Worm (Caenorhabditis elegans) whole organism, L2 larva: ENCODE results near the gene ttm-2.

Source experiments
- C34F6.9 ChIP-seq: fragments of 150-350 bp; optimal IDR thresholded peaks from 2 replicates; lab custom pipeline; 2014; ENCODE audit warnings: missing biosample characterization, missing genetic modification characterization
- F13H6.1 ChIP-seq: sonication (generic microtip); optimal IDR thresholded peaks from 2 replicates; lab custom pipeline; 2016; ENCODE audit warnings: missing genetic modification characterization, missing compliant biosample characterization
- Y55F3AM.14 ChIP-seq: fragments of 200-800 bp; sonication (Bioruptor generic); optimal IDR thresholded peaks from 2 replicates; lab custom pipeline; 2018; ENCODE audit warnings: mild to moderate bottlenecking, missing genetic modification characterization, missing compliant biosample characterization
- ceh-16 ChIP-seq: fragments of 150-350 bp; optimal IDR thresholded peaks from 2 replicates; lab custom pipeline; 2014; ENCODE audit warnings: missing biosample characterization, missing genetic modification characterization
- ceh-82 ChIP-seq: fragments of 150-350 bp; optimal IDR thresholded peaks from 2 replicates; lab custom pipeline; 2014; ENCODE audit warnings: missing biosample characterization, missing genetic modification characterization
- crh-2 ChIP-seq: sonication (generic microtip); optimal IDR thresholded peaks from 2 replicates; lab custom pipeline; 2017; ENCODE audit warnings: missing biosample characterization, missing genetic modification characterization
- egl-27 ChIP-seq: sonication (generic microtip); optimal IDR thresholded peaks from 3 replicates; lab custom pipeline; 2017; ENCODE audit warnings: missing biosample characterization, missing genetic modification reagents, missing genetic modification characterization
- elt-1 ChIP-seq: fragments of 150-350 bp; optimal IDR thresholded peaks from 2 replicates; lab custom pipeline; 2014; ENCODE audit warnings: missing biosample characterization, missing genetic modification characterization
- fos-1 ChIP-seq: fragments of 150-350 bp; optimal IDR thresholded peaks from 2 replicates; lab custom pipeline; 2014; ENCODE audit warnings: missing biosample characterization, missing genetic modification characterization
- gmeb-1 ChIP-seq: fragments of 150-350 bp; optimal IDR thresholded peaks from 2 replicates; lab custom pipeline; 2014; ENCODE audit warnings: missing biosample characterization, missing genetic modification characterization
- lin-11 ChIP-seq: fragments of 150-350 bp; sonication (generic microtip); optimal IDR thresholded peaks from 2 replicates; lab custom pipeline; 2014; ENCODE audit warnings: missing biosample characterization, missing genetic modification characterization, inconsistent platforms, mixed read lengths
- lin-39 ChIP-seq: fragments of 150-350 bp; optimal IDR thresholded peaks from 2 replicates; lab custom pipeline; 2014; ENCODE audit warnings: missing biosample characterization, missing genetic modification reagents, missing genetic modification characterization
- mab-5 ChIP-seq: fragments of 150-350 bp; optimal IDR thresholded peaks from 2 replicates; lab custom pipeline; 2014; ENCODE audit warnings: missing biosample characterization, missing genetic modification characterization
- mdl-1 ChIP-seq, 2 experiments: fragments of 150-350 bp in 1 of 2; sonication (generic microtip) in 1 of 2; optimal IDR thresholded peaks; 2 replicates each; lab custom pipeline; 2017; ENCODE audit warnings: missing biosample characterization in 2 of 2, missing genetic modification characterization in 2 of 2
- nhr-11 ChIP-seq: fragments of 150-350 bp; optimal IDR thresholded peaks from 2 replicates; lab custom pipeline; 2014; ENCODE audit warnings: missing biosample characterization, missing genetic modification characterization
- nhr-129 ChIP-seq: fragments of 150-350 bp; optimal IDR thresholded peaks from 2 replicates; lab custom pipeline; 2014; ENCODE audit warnings: missing biosample characterization, missing genetic modification characterization
- nhr-23 ChIP-seq: fragments of 150-350 bp; optimal IDR thresholded peaks from 2 replicates; lab custom pipeline; 2014; ENCODE audit warnings: missing biosample characterization, missing genetic modification reagents, missing genetic modification characterization
- nhr-25 ChIP-seq: fragments of 150-350 bp; sonication (generic microtip); optimal IDR thresholded peaks from 3 replicates; lab custom pipeline; 2014; ENCODE audit warnings: missing biosample characterization, missing genetic modification characterization
- nhr-6 ChIP-seq: fragments of 150-350 bp; optimal IDR thresholded peaks from 2 replicates; lab custom pipeline; 2014; ENCODE audit warnings: missing biosample characterization, missing genetic modification characterization
- nhr-77 ChIP-seq: fragments of 150-350 bp; optimal IDR thresholded peaks from 2 replicates; lab custom pipeline; 2014; ENCODE audit warnings: missing biosample characterization, missing genetic modification characterization
- sem-4 ChIP-seq: fragments of 150-350 bp; optimal IDR thresholded peaks from 2 replicates; lab custom pipeline; 2014; ENCODE audit warnings: missing biosample characterization, missing genetic modification reagents, missing genetic modification characterization
- skn-1 ChIP-seq: sonication (generic microtip); optimal IDR thresholded peaks from 2 replicates; lab custom pipeline; 2017; ENCODE audit warnings: missing biosample characterization, missing genetic modification characterization
- sma-3 ChIP-seq: sonication (generic microtip); optimal IDR thresholded peaks from 2 replicates; lab custom pipeline; 2016; ENCODE audit warnings: missing genetic modification reagents, missing genetic modification characterization, missing compliant biosample characterization
- sma-9 ChIP-seq, 2 experiments: fragments of 150-350 bp in 1 of 2; sonication (generic microtip) in 1 of 2; optimal IDR thresholded peaks; 2 replicates each; lab custom pipeline; 2014 to 2016; ENCODE audit warnings: missing genetic modification characterization in 2 of 2, mild to moderate bottlenecking in 1 of 2, missing biosample characterization in 1 of 2, missing compliant biosample characterization in 1 of 2, missing genetic modification reagents in 1 of 2, moderate library complexity in 1 of 2
- unc-39 ChIP-seq: fragments of 150-350 bp; optimal IDR thresholded peaks from 2 replicates; lab custom pipeline; 2014; ENCODE audit warnings: missing biosample characterization, missing genetic modification characterization
- zag-1 ChIP-seq: fragments of 150-350 bp; optimal IDR thresholded peaks from 2 replicates; lab custom pipeline; 2014; ENCODE audit warnings: missing biosample characterization, missing genetic modification characterization
- ztf-11 ChIP-seq: sonication (generic microtip); optimal IDR thresholded peaks from 2 replicates; lab custom pipeline; 2017; ENCODE audit warnings: missing biosample characterization, missing genetic modification characterization
- ztf-4 ChIP-seq: fragments of 150-350 bp; optimal IDR thresholded peaks from 2 replicates; lab custom pipeline; 2014; ENCODE audit warnings: missing biosample characterization, missing genetic modification characterization

Gene ttm-2

DNA sequence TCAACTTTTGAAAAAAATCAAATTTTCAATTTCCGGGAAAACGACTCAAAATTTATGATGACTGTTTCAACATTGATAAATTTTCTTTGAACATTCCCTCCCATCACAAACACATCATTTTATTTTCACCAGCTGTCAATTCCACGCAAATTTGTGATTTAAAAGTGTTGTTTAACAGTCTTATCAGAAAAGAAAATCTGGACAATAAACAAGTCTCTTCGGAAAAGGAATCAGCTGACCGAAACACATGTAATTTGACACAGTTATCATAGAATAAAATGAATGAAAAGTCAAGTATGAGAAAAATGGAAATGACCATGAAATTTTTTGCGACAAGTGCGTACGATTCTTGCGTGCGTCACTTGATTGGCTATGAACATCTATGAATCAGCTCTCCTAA, 2.9 kb upstream of the ttm-2 start:
- TF ChIP-seq nhr-23 (tag; lab: Kevin White, UChicago) (no peak), sma-9 (GFP tag; optimal IDR thresholded peaks at IDR 0.05; lab: Kevin White, UChicago) (peak; percentile 2), sma-9 (tag; optimal IDR thresholded peaks at IDR 0.05; lab: Kevin White, UChicago) (no peak), crh-2 (tag; lab: Kevin White, UChicago) (no peak), sma-3 (GFP tag; lab: Kevin White, UChicago) (peak; percentile 45), nhr-25 (tag; lab: Kevin White, UChicago) (peak; percentile 53), fos-1 (tag; lab: Kevin White, UChicago) (peak; percentile 5)

DNA sequence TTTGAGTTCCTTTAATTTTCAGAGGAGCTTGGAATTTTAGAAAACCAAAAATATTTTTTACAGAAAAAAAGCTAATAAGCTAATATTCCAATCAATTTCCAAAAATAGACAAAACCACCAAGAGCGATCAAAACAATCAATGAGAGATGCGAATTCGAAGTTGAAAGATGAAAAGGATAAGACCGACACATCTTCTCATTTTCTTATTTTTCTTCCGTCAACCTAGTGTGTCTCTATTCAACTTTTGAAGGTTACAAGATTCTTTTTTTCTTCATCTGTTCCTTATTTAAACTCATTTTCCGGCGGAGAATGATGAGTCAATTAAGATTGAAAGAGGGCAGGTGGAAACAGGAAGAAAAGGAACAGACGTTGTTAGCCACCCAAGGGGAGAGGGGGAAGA, 1.4 kb upstream of the ttm-2 start:
- no peak for TF ChIP-seq skn-1 (tag; lab: Kevin White, UChicago)
- TF ChIP-seq nhr-11 (tag; lab: Kevin White, UChicago) = no peak
- TF ChIP-seq nhr-25 (tag; lab: Kevin White, UChicago) = peak; percentile 33
- no peak for TF ChIP-seq crh-2 (tag; lab: Kevin White, UChicago)
- peak; percentile 71 for TF ChIP-seq ceh-16 (tag; lab: Kevin White, UChicago)
- TF ChIP-seq sma-9 (GFP tag; optimal IDR thresholded peaks at IDR 0.05; lab: Kevin White, UChicago) = peak; percentile 26
- no peak for TF ChIP-seq sma-9 (tag; optimal IDR thresholded peaks at IDR 0.05; lab: Kevin White, UChicago)
- no peak for TF ChIP-seq ceh-82 (tag; lab: Kevin White, UChicago)
- TF ChIP-seq, all 48 proteins: peak for 3

DNA sequence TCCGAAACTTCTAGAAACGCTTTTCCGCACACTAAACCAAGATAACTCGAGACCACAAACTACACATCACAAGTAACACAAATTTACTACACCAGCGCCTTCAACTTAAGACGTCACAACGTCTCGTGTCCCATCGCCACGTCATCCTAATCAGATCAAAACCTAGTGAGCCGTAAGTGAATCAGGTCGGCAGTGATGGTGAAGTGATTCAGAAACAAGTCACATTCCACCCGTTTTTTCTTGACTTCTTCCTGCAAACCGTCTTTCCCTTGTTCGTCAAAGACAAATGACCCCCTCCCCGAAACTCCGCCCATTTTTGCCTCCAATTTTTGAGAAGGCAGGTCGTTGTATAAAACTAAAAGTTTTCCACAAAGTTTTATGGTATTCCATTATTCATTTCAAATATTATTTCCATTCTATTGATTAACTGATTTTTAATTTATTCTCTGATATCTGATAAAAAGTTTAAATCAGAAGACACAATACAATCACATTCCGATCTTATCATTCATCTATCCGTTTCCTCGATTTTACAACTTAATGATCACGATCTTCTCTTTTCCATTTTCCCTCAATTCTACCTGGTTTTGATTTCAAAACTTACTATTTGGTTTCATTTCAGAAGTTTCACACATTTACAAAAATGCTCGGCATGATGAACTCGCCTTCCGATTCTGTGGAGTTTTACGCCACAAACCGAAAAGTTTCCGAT, 3.5 kb downstream of the ttm-2 start, which contains the start of gene F26G1.2:
Gene F26G1.2, plus strand, starts transcription at position 508 of the 712 bp plus-strand sequence.
- TF ChIP-seq crh-2 (tag; lab: Kevin White, UChicago) (peak; percentile 41), mdl-1 (tag; optimal IDR thresholded peaks at IDR 0.05; lab: Kevin White, UChicago) (no peak), sma-3 (GFP tag; lab: Kevin White, UChicago) (peak; percentile 33), sma-9 (GFP tag; optimal IDR thresholded peaks at IDR 0.05; lab: Kevin White, UChicago) (peak; percentile 26), sma-9 (tag; optimal IDR thresholded peaks at IDR 0.05; lab: Kevin White, UChicago) (no peak)

DNA sequence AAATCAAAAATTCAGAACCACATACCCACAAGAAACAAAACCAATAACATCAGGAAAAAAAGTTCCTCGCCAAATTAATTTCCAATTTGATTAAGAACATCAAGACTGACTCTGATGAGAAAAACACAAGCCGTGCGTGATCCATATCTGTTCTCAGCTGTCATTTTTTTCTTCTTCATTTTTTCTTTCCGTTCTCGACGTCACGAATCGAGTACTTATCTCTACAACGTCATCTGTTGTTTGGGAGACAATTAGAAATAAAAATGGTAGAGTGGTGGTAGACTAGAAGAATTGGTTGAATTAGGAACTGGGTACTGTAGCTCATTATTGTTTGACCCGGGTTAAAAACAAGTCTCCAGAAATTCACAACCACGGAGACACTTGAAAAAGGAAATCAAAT, 5.2 kb downstream of the ttm-2 start:
- TF ChIP-seq sma-3 (GFP tag; lab: Kevin White, UChicago) (peak; percentile 3), nhr-25 (tag; lab: Kevin White, UChicago) (peak; percentile 13), gmeb-1 (tag; lab: Kevin White, UChicago) (no peak)

DNA sequence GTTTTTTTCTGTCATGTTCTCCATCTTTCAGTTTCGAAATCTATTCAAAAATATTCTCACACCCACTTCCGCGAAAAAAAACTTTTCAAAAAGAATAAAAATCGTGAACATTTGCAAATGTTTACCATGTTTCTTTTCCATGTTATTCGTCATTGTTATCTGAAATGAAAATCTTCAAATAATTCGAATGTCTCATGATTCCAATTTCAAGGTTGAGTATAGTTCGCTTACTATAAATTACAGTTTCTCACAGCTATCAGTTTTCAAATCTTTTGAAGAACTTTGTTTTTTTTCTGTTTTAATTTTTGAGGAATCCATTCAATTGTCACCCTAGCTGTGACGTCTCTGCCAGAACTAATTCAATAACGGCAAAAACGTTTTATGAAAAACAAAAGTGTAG, 6.3 kb downstream of the ttm-2 start:
- TF ChIP-seq nhr-25 (tag; lab: Kevin White, UChicago) = peak; percentile 79
- peak; percentile 15 for TF ChIP-seq crh-2 (tag; lab: Kevin White, UChicago)
- TF ChIP-seq mdl-1 (tag; optimal IDR thresholded peaks at IDR 0.05; lab: Kevin White, UChicago) = no peak
- TF ChIP-seq ceh-16 (tag; lab: Kevin White, UChicago) = peak; percentile 54
- TF ChIP-seq Y55F3AM.14 (GFP tag; lab: Kevin White, UChicago) = no peak

DNA sequence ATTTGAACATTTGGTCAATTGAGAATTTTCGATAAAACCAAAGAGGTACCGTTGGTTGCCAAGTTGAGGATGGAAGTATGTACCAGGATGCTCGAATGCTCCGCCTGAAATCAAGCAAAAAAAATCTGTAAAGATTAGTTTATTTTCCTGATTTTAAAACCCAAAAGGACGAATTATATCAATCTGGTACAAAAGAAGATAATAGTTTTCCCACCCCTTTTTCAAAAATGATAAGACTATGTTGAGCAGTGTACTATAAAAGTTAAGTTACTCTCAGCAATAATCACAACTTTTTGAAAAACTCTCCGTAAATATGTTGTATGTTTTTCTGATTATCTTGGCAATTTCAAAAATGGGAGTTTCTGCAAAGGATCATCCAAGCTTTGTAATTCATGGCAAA, 7.7 kb downstream of the ttm-2 start, which contains the start of gene F26G1.3:
Gene F26G1.3, plus strand, starts transcription at position 301 of the 400 bp plus-strand sequence.
- TF ChIP-seq lin-39 (tag; lab: Kevin White, UChicago) = no peak
- TF ChIP-seq sem-4 (tag; lab: Kevin White, UChicago) = no peak
- TF ChIP-seq mab-5 (tag; lab: Kevin White, UChicago) = no peak
- no peak for TF ChIP-seq nhr-23 (tag; lab: Kevin White, UChicago)
- no peak for TF ChIP-seq nhr-6 (tag; lab: Kevin White, UChicago)
- TF ChIP-seq ztf-11 = no peak
- TF ChIP-seq unc-39 (tag; lab: Kevin White, UChicago) = no peak
- no peak for TF ChIP-seq ztf-4 (tag; lab: Kevin White, UChicago)
- no peak for TF ChIP-seq C34F6.9
- TF ChIP-seq sma-3 (GFP tag; lab: Kevin White, UChicago) = no peak
- TF ChIP-seq Y55F3AM.14 (GFP tag; lab: Kevin White, UChicago) = no peak
- no peak for TF ChIP-seq elt-1 (tag; lab: Kevin White, UChicago)
- TF ChIP-seq nhr-129 = no peak
- TF ChIP-seq egl-27 (tag; lab: Kevin White, UChicago) = no peak
- TF ChIP-seq lin-11 = no peak
- no peak for TF ChIP-seq nhr-77 (tag; lab: Kevin White, UChicago)
- no peak for TF ChIP-seq zag-1 (tag; lab: Kevin White, UChicago)
- TF ChIP-seq F13H6.1 (tag; lab: Kevin White, UChicago) = no peak
